Fruit fly (Drosophila melanogaster) whole organism, larva: Measurements from ENCODE around the gene CG15643.

Source experiments
- noc ChIP-seq: fragments of 200-800 bp; sonication (Bioruptor generic); optimal IDR thresholded peaks from 3 replicates; lab custom pipeline; 2019; ENCODE audit warnings: missing biosample characterization, mild to moderate bottlenecking, missing genetic modification characterization, moderate library complexity

Gene CG15643

dm6 chrX:15552472-15552888 is 19.5 kb downstream of the CG15643 start:
- TF ChIP-seq noc (tag; lab: Kevin White, UChicago) = no peak

dm6 chrX:15549055-15549454 is 22.9 kb downstream of the CG15643 start:
- peak; percentile 65 for TF ChIP-seq noc (tag; lab: Kevin White, UChicago)

dm6 chrX:15545467-15546197 is 26.3 kb downstream of the CG15643 start:
- no peak for TF ChIP-seq noc (tag; lab: Kevin White, UChicago)

dm6 chrX:15543479-15544044 is 28.4 kb downstream of the CG15643 start:
- TF ChIP-seq noc (tag; lab: Kevin White, UChicago) = no peak

- TF ChIP-seq noc (tag; lab: Kevin White, UChicago) = no peak
Observed at dm6 chrX:15539856-15540488, 32.0 kb downstream of the CG15643 start.

dm6 chrX:15532062-15532461 is 39.9 kb downstream of the CG15643 start:
- no peak for TF ChIP-seq noc (tag; lab: Kevin White, UChicago)

dm6 chrX:15530369-15530768 is 41.6 kb downstream of the CG15643 start:
- peak; percentile 37 for TF ChIP-seq noc (tag; lab: Kevin White, UChicago)

- TF ChIP-seq noc (tag; lab: Kevin White, UChicago) = no peak
Observed at dm6 chrX:15529958-15530357, 42.0 kb downstream of the CG15643 start.

dm6 chrX:15529197-15529596 is 42.8 kb downstream of the CG15643 start:
- TF ChIP-seq noc (tag; lab: Kevin White, UChicago) = peak; percentile 40

- TF ChIP-seq noc (tag; lab: Kevin White, UChicago) = no peak
Observed at dm6 chrX:15522426-15523153, 49.4 kb downstream of the CG15643 start.
